Fruit fly (Drosophila melanogaster) whole organism, embryonic: ENCODE results near the gene CG6000.

Experiments
- Blimp-1 ChIP-seq: fragments of 200-800 bp; sonication (Bioruptor generic); optimal IDR thresholded peaks from 3 replicates; lab custom pipeline; 2018; ENCODE audit warnings: missing biosample characterization, missing genetic modification characterization, mild to moderate bottlenecking, moderate library complexity, missing genetic modification reagents
- CG10147 ChIP-seq: fragments of 200-800 bp; sonication (Bioruptor generic); optimal IDR thresholded peaks from 2 replicates; lab custom pipeline; 2019; ENCODE audit warnings: missing biosample characterization, mild to moderate bottlenecking, missing genetic modification characterization, moderate library complexity
- CG10565 ChIP-seq: fragments of 200-800 bp; sonication (Bioruptor generic); optimal IDR thresholded peaks from 3 replicates; lab custom pipeline; 2016; ENCODE audit warnings: missing biosample characterization, mild to moderate bottlenecking, missing genetic modification characterization
- CG11247 ChIP-seq: fragments of 200-800 bp; sonication (Bioruptor generic); IDR thresholded peaks from 2 replicates; pipeline ENCODE4 v1.3.6; 2022; ENCODE audit warnings: missing biosample characterization, missing genetic modification characterization
- CG13287 ChIP-seq: fragments of 200-800 bp; sonication (Bioruptor generic); IDR thresholded peaks from 2 replicates; pipeline ENCODE4 v1.3.6; 2022; ENCODE audit warnings: missing biosample characterization, missing genetic modification characterization; ENCODE audit not compliant: partially characterized antibody
- CG13775 ChIP-seq: fragments of 200-800 bp; sonication (Bioruptor generic); optimal IDR thresholded peaks from 3 replicates; lab custom pipeline; 2017; ENCODE audit warnings: missing biosample characterization, mild to moderate bottlenecking, missing genetic modification characterization
- CG14441 ChIP-seq: fragments of 200-800 bp; sonication (Bioruptor generic); IDR thresholded peaks from 2 replicates; pipeline ENCODE4 v1.3.6; 2022; ENCODE audit warnings: missing biosample characterization, missing genetic modification characterization
- CG14965 ChIP-seq: fragments of 200-800 bp; sonication (Bioruptor generic); optimal IDR thresholded peaks from 2 replicates; lab custom pipeline; 2016; ENCODE audit warnings: missing biosample characterization, missing genetic modification characterization, borderline replicate concordance
- CG17385 ChIP-seq: fragments of 200-800 bp; sonication (Bioruptor generic); optimal IDR thresholded peaks from 3 replicates; lab custom pipeline; 2018; ENCODE audit warnings: missing biosample characterization, mild to moderate bottlenecking, missing genetic modification characterization
- CG17568 ChIP-seq: fragments of 200-800 bp; sonication (Bioruptor generic); optimal IDR thresholded peaks from 2 replicates; lab custom pipeline; 2018; ENCODE audit warnings: missing biosample characterization, mild to moderate bottlenecking, missing genetic modification characterization, moderate library complexity
- CG17829 ChIP-seq: fragments of 200-800 bp; optimal IDR thresholded peaks from 2 replicates; lab custom pipeline; 2019; ENCODE audit warnings: missing biosample characterization, mild to moderate bottlenecking, missing genetic modification characterization, moderate library complexity
- CG2202 ChIP-seq: fragments of 200-800 bp; sonication (Bioruptor generic); optimal IDR thresholded peaks from 2 replicates; lab custom pipeline; 2018; ENCODE audit warnings: missing biosample characterization, mild to moderate bottlenecking, missing genetic modification characterization
- CG30403 ChIP-seq: fragments of 200-800 bp; sonication (Bioruptor generic); optimal IDR thresholded peaks from 3 replicates; lab custom pipeline; 2016; ENCODE audit warnings: missing biosample characterization, missing genetic modification characterization
- CG30431 ChIP-seq: fragments of 200-800 bp; sonication (Bioruptor generic); optimal IDR thresholded peaks from 2 replicates; lab custom pipeline; 2017; ENCODE audit warnings: missing biosample characterization, missing genetic modification characterization
- CG3407 ChIP-seq: fragments of 200-800 bp; sonication (Bioruptor generic); optimal IDR thresholded peaks from 2 replicates; lab custom pipeline; 2018; ENCODE audit warnings: missing biosample characterization, mild to moderate bottlenecking, missing genetic modification characterization
- CG7556 ChIP-seq: fragments of 200-800 bp; sonication (Bioruptor generic); optimal IDR thresholded peaks from 2 replicates; lab custom pipeline; 2017; ENCODE audit warnings: missing biosample characterization, mild to moderate bottlenecking, missing genetic modification characterization
- CG7745 ChIP-seq: fragments of 200-800 bp; sonication (Bioruptor generic); optimal IDR thresholded peaks from 2 replicates; lab custom pipeline; 2018; ENCODE audit warnings: missing biosample characterization, mild to moderate bottlenecking, missing genetic modification characterization, moderate library complexity
- CG8089 ChIP-seq: fragments of 200-800 bp; sonication (Bioruptor generic); optimal IDR thresholded peaks from 3 replicates; lab custom pipeline; 2016; ENCODE audit warnings: missing biosample characterization, missing genetic modification characterization
- CG8478 ChIP-seq: fragments of >200 bp; optimal IDR thresholded peaks from 2 replicates; lab custom pipeline; 2018
- H2.0 ChIP-seq: fragments of 200-800 bp; sonication (Bioruptor generic); IDR thresholded peaks from 2 replicates; pipeline ENCODE4 v1.3.6; 2022; ENCODE audit warnings: missing biosample characterization, missing genetic modification characterization
- Hr39 ChIP-seq: fragments of >200 bp; optimal IDR thresholded peaks from 2 replicates; lab custom pipeline; 2017
- Hsf ChIP-seq: fragments of 200-800 bp; sonication (Bioruptor generic); optimal IDR thresholded peaks from 3 replicates; lab custom pipeline; 2016; ENCODE audit warnings: missing biosample characterization, missing genetic modification characterization
- Jarid2 ChIP-seq: fragments of 200-800 bp; sonication (Bioruptor generic); optimal IDR thresholded peaks from 3 replicates; lab custom pipeline; 2017; ENCODE audit warnings: mild to moderate bottlenecking, missing biosample characterization, missing genetic modification reagents, missing genetic modification characterization
- Max ChIP-seq: fragments of 200-800 bp; sonication (Bioruptor generic); optimal IDR thresholded peaks from 2 replicates; lab custom pipeline; 2016; ENCODE audit warnings: missing biosample characterization, mild to moderate bottlenecking, missing genetic modification characterization
- Mes4 ChIP-seq: fragments of 200-800 bp; sonication (Bioruptor generic); optimal IDR thresholded peaks from 2 replicates; lab custom pipeline; 2016; ENCODE audit warnings: missing biosample characterization, missing genetic modification characterization
- NC2α ChIP-seq: fragments of 200-800 bp; sonication (Bioruptor generic); optimal IDR thresholded peaks from 2 replicates; lab custom pipeline; 2016; ENCODE audit warnings: missing biosample characterization, missing genetic modification characterization
- Nf-YB ChIP-seq: fragments of 200-800 bp; sonication (Bioruptor generic); optimal IDR thresholded peaks from 3 replicates; lab custom pipeline; 2019; ENCODE audit warnings: missing biosample characterization, mild to moderate bottlenecking, missing genetic modification characterization, moderate library complexity
- Nf-YC ChIP-seq: fragments of 200-800 bp; optimal IDR thresholded peaks from 3 replicates; lab custom pipeline; 2019; ENCODE audit warnings: missing biosample characterization, mild to moderate bottlenecking, missing genetic modification characterization, moderate library complexity
- NfI ChIP-seq: fragments of 200-800 bp; sonication (Bioruptor generic); optimal IDR thresholded peaks from 3 replicates; lab custom pipeline; 2018; ENCODE audit warnings: missing biosample characterization, mild to moderate bottlenecking, missing genetic modification characterization, moderate library complexity
- Scr ChIP-seq: fragments of 200-800 bp; sonication (Bioruptor generic); IDR thresholded peaks from 2 replicates; pipeline ENCODE4 v1.3.6; 2022; ENCODE audit warnings: missing biosample characterization, missing genetic modification characterization; ENCODE audit not compliant: partially characterized antibody
- Trl ChIP-seq, 3 experiments: fragments of >200 bp in 2 of 3; fragments of 200-800 bp in 1 of 3; sonication (Bioruptor generic) in 1 of 3; optimal IDR thresholded peaks; 2 replicates in 1 of 3; 3 replicates in 2 of 3; lab custom pipeline; 2016 to 2017; ENCODE audit warnings: missing biosample characterization in 1 of 3, missing genetic modification characterization in 1 of 3
- Usf ChIP-seq: fragments of 200-800 bp; sonication (Bioruptor generic); optimal IDR thresholded peaks from 2 replicates; lab custom pipeline; 2017; ENCODE audit warnings: missing genotype, missing biosample characterization, missing genetic modification characterization
- abd-A ChIP-seq: fragments of 200-800 bp; sonication (Bioruptor generic); optimal IDR thresholded peaks from 3 replicates; lab custom pipeline; 2019; ENCODE audit warnings: missing biosample characterization, mild to moderate bottlenecking, missing genetic modification characterization, moderate library complexity
- al ChIP-seq: fragments of 200-800 bp; sonication (Bioruptor generic); IDR thresholded peaks from 2 replicates; pipeline ENCODE4 v1.3.6; 2022; ENCODE audit warnings: missing biosample characterization, missing genetic modification characterization
- ara ChIP-seq: fragments of 200-800 bp; sonication (Bioruptor generic); IDR thresholded peaks from 2 replicates; pipeline ENCODE4 v1.3.6; 2022; ENCODE audit warnings: missing biosample characterization, missing genetic modification characterization
- ase ChIP-seq: fragments of 200-800 bp; sonication (Bioruptor generic); IDR thresholded peaks from 3 replicates; pipeline ENCODE4 v1.3.6; 2022; ENCODE audit warnings: missing biosample characterization, missing genetic modification characterization
- bab2 ChIP-seq: fragments of 200-800 bp; sonication (Bioruptor generic); optimal IDR thresholded peaks from 2 replicates; lab custom pipeline; 2016; ENCODE audit warnings: missing biosample characterization, missing genetic modification characterization
- cad ChIP-seq: fragments of >200 bp; optimal IDR thresholded peaks from 2 replicates; lab custom pipeline; 2017; ENCODE audit warnings: missing biosample characterization, missing genetic modification characterization
- croc ChIP-seq: fragments of 200-800 bp; sonication (Bioruptor generic); conservative IDR thresholded peaks from 3 replicates; pipeline ENCODE4 v1.3.6; 2022; ENCODE audit warnings: missing biosample characterization, missing genetic modification characterization
- dmrt99B ChIP-seq: fragments of 200-800 bp; sonication (Bioruptor generic); optimal IDR thresholded peaks from 2 replicates; lab custom pipeline; 2018; ENCODE audit warnings: missing biosample characterization, mild to moderate bottlenecking, missing genetic modification characterization, moderate library complexity
- dysf ChIP-seq: fragments of 200-800 bp; sonication (Bioruptor generic); IDR thresholded peaks from 3 replicates; pipeline ENCODE4 v1.3.6; 2022; ENCODE audit warnings: missing biosample characterization, missing genetic modification characterization
- emc ChIP-seq: fragments of 200-800 bp; sonication (Bioruptor generic); optimal IDR thresholded peaks from 2 replicates; lab custom pipeline; 2016; ENCODE audit warnings: missing biosample characterization, missing genetic modification characterization
- fd64A ChIP-seq: fragments of 200-800 bp; sonication (Bioruptor generic); optimal IDR thresholded peaks from 3 replicates; lab custom pipeline; 2018; ENCODE audit warnings: missing biosample characterization, mild to moderate bottlenecking, missing genetic modification characterization
- pum ChIP-seq: fragments of 200-800 bp; sonication (Bioruptor generic); optimal IDR thresholded peaks from 2 replicates; lab custom pipeline; 2016; ENCODE audit warnings: missing biosample characterization, missing genetic modification characterization
- repo ChIP-seq: fragments of 200-800 bp; sonication (Bioruptor generic); optimal IDR thresholded peaks from 2 replicates; lab custom pipeline; 2016; ENCODE audit warnings: missing biosample characterization, missing genetic modification characterization
- run ChIP-seq: fragments of 200-800 bp; sonication (Bioruptor generic); optimal IDR thresholded peaks from 3 replicates; lab custom pipeline; 2018; ENCODE audit warnings: missing biosample characterization, mild to moderate bottlenecking, missing genetic modification characterization
- slp2 ChIP-seq: fragments of 200-800 bp; sonication (Bioruptor generic); optimal IDR thresholded peaks from 2 replicates; lab custom pipeline; 2016; ENCODE audit warnings: missing biosample characterization, missing genetic modification characterization
- stwl ChIP-seq: fragments of 200-800 bp; sonication (Bioruptor generic); optimal IDR thresholded peaks from 3 replicates; lab custom pipeline; 2018; ENCODE audit warnings: missing biosample characterization, mild to moderate bottlenecking, missing genetic modification characterization, moderate library complexity
- tap ChIP-seq: fragments of 200-800 bp; optimal IDR thresholded peaks from 3 replicates; lab custom pipeline; 2019; ENCODE audit warnings: missing biosample characterization, mild to moderate bottlenecking, missing genetic modification characterization, moderate library complexity
- tup ChIP-seq: fragments of 200-800 bp; sonication (Bioruptor generic); optimal IDR thresholded peaks from 2 replicates; lab custom pipeline; 2016; ENCODE audit warnings: missing biosample characterization, mild to moderate bottlenecking, missing genetic modification characterization, moderate library complexity
- zfh1 ChIP-seq: fragments of 200-800 bp; sonication (Bioruptor generic); IDR thresholded peaks from 3 replicates; pipeline ENCODE4 v1.3.6; 2022; ENCODE audit warnings: missing biosample characterization, missing genetic modification characterization

CG6000 gene

DNA sequence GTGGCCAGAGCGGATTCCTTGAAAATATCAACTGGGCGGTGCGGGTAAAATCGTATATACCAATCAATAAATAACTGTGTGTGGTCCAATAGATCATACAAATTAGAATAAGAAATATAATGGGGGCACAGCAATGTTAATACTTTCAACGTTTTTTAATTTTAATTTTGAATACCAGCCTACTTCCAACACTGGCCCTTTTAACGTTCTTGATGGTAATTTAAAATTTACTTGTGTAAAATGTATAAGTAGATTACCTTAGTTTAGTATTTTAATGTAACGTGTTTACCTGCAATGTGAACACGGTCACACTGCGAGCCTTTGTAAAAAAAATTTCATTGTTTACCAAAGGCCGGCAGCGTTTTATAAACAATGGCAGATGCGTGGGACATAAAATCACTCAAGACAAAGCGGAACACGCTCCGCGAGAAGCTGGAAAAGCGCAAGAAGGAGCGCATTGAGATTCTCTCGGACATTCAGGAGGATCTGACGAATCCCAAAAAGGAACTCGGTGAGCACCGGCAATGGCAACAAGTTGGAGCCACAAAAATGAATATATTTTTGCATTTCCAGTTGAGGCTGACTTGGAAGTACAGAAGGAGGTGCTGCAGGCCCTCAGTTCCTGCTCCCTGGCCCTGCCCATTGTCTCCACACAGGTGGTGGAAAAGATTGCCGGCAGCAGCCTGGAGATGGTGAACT is 22.2 kb upstream of the CG6000 start, which contains the start of the genes KrT95D and Mettl3 (continued):
- no peak for TF ChIP-seq NfI (GFP tag; lab: Kevin White, UChicago)
- TF ChIP-seq dmrt99B (tag; lab: Kevin White, UChicago): no peak
- no peak for TF ChIP-seq CG11247 (GFP tag; lab: Robert Waterston, UW)
- TF ChIP-seq zfh1: no peak
- TF ChIP-seq CG8478 (lab: Kevin White, UChicago): no peak
- peak; percentile 4 for TF ChIP-seq Hsf (GFP tag; lab: Kevin White, UChicago)
- TF ChIP-seq tap (tag; lab: Kevin White, UChicago): no peak
- TF ChIP-seq CG13287 (GFP tag; lab: Robert Waterston, UW): peak; percentile 49
- TF ChIP-seq pum (GFP tag; lab: Kevin White, UChicago): no peak
- no peak for TF ChIP-seq emc (GFP tag; lab: Kevin White, UChicago)
- TF ChIP-seq slp2: no peak
- no peak for TF ChIP-seq Jarid2 (GFP tag; lab: Kevin White, UChicago)
- peak; percentile 10 for TF ChIP-seq CG30403 (GFP tag; lab: Kevin White, UChicago)
- no peak for TF ChIP-seq CG2202 (tag; lab: Kevin White, UChicago)
- TF ChIP-seq Trl (optimal IDR thresholded peaks at IDR 0.05; lab: Kevin White, UChicago): no peak
- TF ChIP-seq Trl (GFP tag; optimal IDR thresholded peaks at IDR 0.05; lab: Kevin White, UChicago): no peak
- TF ChIP-seq stwl (tag; lab: Kevin White, UChicago): peak; percentile 93
- peak; percentile 27 for TF ChIP-seq Nf-YC (tag; lab: Kevin White, UChicago)
- TF ChIP-seq CG8089: no peak
- no peak for TF ChIP-seq CG10147
- TF ChIP-seq CG7745 (tag; lab: Kevin White, UChicago): no peak
- TF ChIP-seq CG17829 (tag; lab: Kevin White, UChicago): peak; percentile 36
- TF ChIP-seq CG10565 (GFP tag; lab: Kevin White, UChicago): no peak
- no peak for TF ChIP-seq repo (GFP tag; lab: Kevin White, UChicago)
- TF ChIP-seq NC2α (GFP tag; lab: Kevin White, UChicago): no peak
- no peak for TF ChIP-seq abd-A (tag; lab: Kevin White, UChicago)
- no peak for TF ChIP-seq CG3407
- no peak for TF ChIP-seq CG17385 (GFP tag; lab: Kevin White, UChicago)
- no peak for TF ChIP-seq CG13775 (GFP tag; lab: Kevin White, UChicago)
- TF ChIP-seq CG7556 (GFP tag; lab: Kevin White, UChicago): no peak
- TF ChIP-seq H2.0 (GFP tag; lab: Robert Waterston, UW): no peak
- TF ChIP-seq CG17568: no peak
- no peak for TF ChIP-seq bab2
- TF ChIP-seq fd64A (GFP tag; lab: Kevin White, UChicago): no peak
- no peak for TF ChIP-seq Hr39 (lab: Kevin White, UChicago)
- no peak for TF ChIP-seq CG14441
- no peak for TF ChIP-seq tup
- 0 out of 2 replicates have a peak, but pooled peaks have one; percentile 17 for TF ChIP-seq ara (GFP tag; lab: Robert Waterston, UW)
- TF ChIP-seq dysf (GFP tag; lab: Robert Waterston, UW): no peak
- TF ChIP-seq ase (GFP tag; lab: Robert Waterston, UW): no peak
- no peak for TF ChIP-seq Mes4 (GFP tag; lab: Kevin White, UChicago)
- TF ChIP-seq Scr: peak; percentile 11; the same call in 1 of the 2 replicates
- TF ChIP-seq CG14965 (GFP tag; lab: Kevin White, UChicago): no peak
- no peak for TF ChIP-seq Blimp-1
- TF ChIP-seq CG30431: no peak
- no peak for TF ChIP-seq cad (GFP tag; lab: Kevin White, UChicago)
- peak; percentile 23 for TF ChIP-seq Nf-YB
- TF ChIP-seq Max: peak; percentile 46
- TF ChIP-seq run (tag; lab: Kevin White, UChicago): no peak
- no peak for TF ChIP-seq al (GFP tag; lab: Robert Waterston, UW)
- TF ChIP-seq croc: no peak
- no peak for TF ChIP-seq Usf (GFP tag; lab: Kevin White, UChicago)
